Worm (Caenorhabditis elegans) whole organism, L2 larva: ENCODE measurements around the gene frpr-15.

Experiments
- R02D3.7 ChIP-seq: fragments of 150-350 bp; optimal IDR thresholded peaks from 2 replicates; lab custom pipeline; 2014; ENCODE audit warnings: missing biosample characterization, missing genetic modification characterization
- aly-2 ChIP-seq: fragments of 150-350 bp; optimal IDR thresholded peaks from 2 replicates; lab custom pipeline; 2014; ENCODE audit warnings: missing biosample characterization, missing genetic modification characterization
- ama-1 ChIP-seq: fragments of 150-350 bp; optimal IDR thresholded peaks from 2 replicates; lab custom pipeline; 2018; ENCODE audit warnings: inconsistent platforms
- blmp-1 ChIP-seq: sonication (generic microtip); optimal IDR thresholded peaks from 2 replicates; lab custom pipeline; 2017; ENCODE audit warnings: missing genetic modification characterization, mild to moderate bottlenecking, missing compliant biosample characterization, antibody characterized with exemption, moderate library complexity; ENCODE audit not compliant: insufficient read depth
- elt-1 ChIP-seq: fragments of 150-350 bp; optimal IDR thresholded peaks from 2 replicates; lab custom pipeline; 2014; ENCODE audit warnings: missing biosample characterization, missing genetic modification characterization
- lin-13 ChIP-seq: fragments of 150-350 bp; optimal IDR thresholded peaks from 2 replicates; lab custom pipeline; 2014; ENCODE audit warnings: missing biosample characterization, missing genetic modification reagents, missing genetic modification characterization
- lsy-2 ChIP-seq, 2 experiments: fragments of 150-350 bp in 1 of 2; sonication (generic microtip) in 1 of 2; optimal IDR thresholded peaks; 2 replicates each; lab custom pipeline; 2014 to 2017; ENCODE audit warnings: missing biosample characterization in 2 of 2, missing genetic modification characterization in 2 of 2
- nhr-21 ChIP-seq: fragments of 150-350 bp; optimal IDR thresholded peaks from 2 replicates; lab custom pipeline; 2014; ENCODE audit warnings: missing biosample characterization, missing genetic modification characterization
- nhr-237 ChIP-seq: fragments of 150-350 bp; optimal IDR thresholded peaks from 2 replicates; lab custom pipeline; 2014; ENCODE audit warnings: missing biosample characterization, missing genetic modification characterization
- nhr-25 ChIP-seq: fragments of 150-350 bp; sonication (generic microtip); optimal IDR thresholded peaks from 3 replicates; lab custom pipeline; 2014; ENCODE audit warnings: missing biosample characterization, missing genetic modification characterization
- skn-1 ChIP-seq: sonication (generic microtip); optimal IDR thresholded peaks from 2 replicates; lab custom pipeline; 2017; ENCODE audit warnings: missing biosample characterization, missing genetic modification characterization
- ztf-11 ChIP-seq: sonication (generic microtip); optimal IDR thresholded peaks from 2 replicates; lab custom pipeline; 2017; ENCODE audit warnings: missing biosample characterization, missing genetic modification characterization

- TF ChIP-seq lsy-2 (tag; optimal IDR thresholded peaks at IDR 0.05; lab: Kevin White, UChicago), result no peak
- TF ChIP-seq R02D3.7 (tag; lab: Kevin White, UChicago), result no peak
- no peak for TF ChIP-seq nhr-21 (tag; lab: Kevin White, UChicago)
- TF ChIP-seq nhr-25 (tag; lab: Kevin White, UChicago), result no peak
- TF ChIP-seq ama-1, result no peak
- no peak for TF ChIP-seq aly-2
- no peak for TF ChIP-seq blmp-1 (tag; lab: Kevin White, UChicago)
- no peak for TF ChIP-seq elt-1 (tag; lab: Kevin White, UChicago)
- TF ChIP-seq skn-1 (tag; lab: Kevin White, UChicago), result no peak
- TF ChIP-seq lin-13 (GFP tag; lab: Kevin White, UChicago), result no peak
- no peak for TF ChIP-seq ztf-11 (tag; lab: Kevin White, UChicago)
- no peak for TF ChIP-seq nhr-237
These were observed 18.3 kb upstream of the frpr-15 start, which contains the start of gene W05B10.3 for ce11 chrV:12661619-12662018.
